Fruit fly (Drosophila melanogaster) whole organism, embryonic: Measurements from ENCODE around the gene udt.

Source experiments
- Bgb ChIP-seq: fragments of 200-800 bp; sonication (Bioruptor generic); IDR thresholded peaks from 2 replicates; pipeline ENCODE4 v1.3.6; 2022; ENCODE audit warnings: missing biosample characterization, missing genetic modification characterization; ENCODE audit not compliant: partially characterized antibody
- CG15269 ChIP-seq: fragments of 200-800 bp; sonication (Bioruptor generic); optimal IDR thresholded peaks from 2 replicates; lab custom pipeline; 2018; ENCODE audit warnings: missing biosample characterization, mild to moderate bottlenecking, missing genetic modification characterization, moderate library complexity
- CG17802 ChIP-seq: fragments of 200-800 bp; sonication (Bioruptor generic); optimal IDR thresholded peaks from 2 replicates; lab custom pipeline; 2018; ENCODE audit warnings: missing biosample characterization, mild to moderate bottlenecking, missing genetic modification characterization, moderate library complexity
- CG2889 ChIP-seq: fragments of 200-800 bp; sonication (Bioruptor generic); IDR thresholded peaks from 3 replicates; pipeline ENCODE4 v1.3.6; 2022; ENCODE audit warnings: missing biosample characterization, missing genetic modification characterization
- CG3163 ChIP-seq: fragments of 200-800 bp; sonication (Bioruptor generic); optimal IDR thresholded peaks from 3 replicates; lab custom pipeline; 2016; ENCODE audit warnings: missing biosample characterization, missing genetic modification characterization
- CG4404 ChIP-seq: fragments of 200-800 bp; sonication (Bioruptor generic); IDR thresholded peaks from 2 replicates; pipeline ENCODE4 v1.3.6; 2022; ENCODE audit warnings: missing biosample characterization, missing genetic modification characterization
- CG9797 ChIP-seq: fragments of 200-800 bp; sonication (Bioruptor generic); optimal IDR thresholded peaks from 3 replicates; lab custom pipeline; 2018; ENCODE audit warnings: missing biosample characterization, mild to moderate bottlenecking, missing genetic modification characterization
- Hr78 ChIP-seq, 2 experiments: fragments of 200-800 bp in 1 of 2; fragments of >200 bp in 1 of 2; sonication (Bioruptor generic) in 1 of 2; optimal IDR thresholded peaks; 2 replicates each; lab custom pipeline; 2017 to 2019; ENCODE audit warnings: missing biosample characterization in 2 of 2, missing genetic modification characterization in 2 of 2, mild to moderate bottlenecking in 1 of 2, moderate library complexity in 1 of 2
- Ptx1 ChIP-seq: fragments of 200-800 bp; sonication (Bioruptor generic); IDR thresholded peaks from 2 replicates; pipeline ENCODE4 v1.3.6; 2022; ENCODE audit warnings: missing biosample characterization, missing genetic modification characterization
- Trl ChIP-seq, 3 experiments: fragments of >200 bp in 2 of 3; fragments of 200-800 bp in 1 of 3; sonication (Bioruptor generic) in 1 of 3; optimal IDR thresholded peaks; 2 replicates in 1 of 3; 3 replicates in 2 of 3; lab custom pipeline; 2016 to 2017; ENCODE audit warnings: missing biosample characterization in 1 of 3, missing genetic modification characterization in 1 of 3
- da ChIP-seq: fragments of 200-800 bp; sonication (Bioruptor generic); optimal IDR thresholded peaks from 2 replicates; lab custom pipeline; 2016; ENCODE audit warnings: missing biosample characterization, missing genetic modification characterization
- exex ChIP-seq: fragments of 200-800 bp; sonication (Bioruptor generic); optimal IDR thresholded peaks from 4 replicates; lab custom pipeline; 2018; ENCODE audit warnings: missing biosample characterization, mild to moderate bottlenecking, missing genetic modification characterization, moderate library complexity

DNA sequence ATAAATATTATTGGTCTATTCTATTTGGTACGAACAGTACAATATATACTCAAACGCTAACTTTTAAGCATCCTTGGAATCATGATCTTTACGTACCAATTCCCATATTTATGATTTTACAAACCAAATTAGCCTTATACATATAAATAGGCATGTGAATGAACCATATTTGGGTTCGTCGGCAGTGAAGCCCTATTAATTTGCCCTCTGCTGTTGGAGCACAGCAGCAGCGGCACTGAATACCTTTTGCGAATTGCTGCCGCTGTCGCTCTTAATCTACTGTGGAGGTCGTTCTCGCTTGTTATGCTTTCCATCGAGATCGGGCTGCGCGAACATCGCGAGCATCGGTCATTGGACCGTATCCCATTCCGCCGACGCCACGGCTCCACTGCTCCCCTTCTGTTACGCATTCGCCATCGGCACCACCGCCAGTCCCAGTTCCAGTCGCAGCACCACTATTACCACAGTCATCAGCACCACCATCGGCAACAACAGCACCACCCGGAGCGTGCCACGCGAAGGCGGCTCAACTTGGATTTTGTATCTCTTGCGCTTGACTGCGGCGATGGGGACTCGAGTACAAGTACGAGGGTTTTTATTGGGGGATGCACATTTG, 25.5 kb upstream of the udt start:
- TF ChIP-seq Ptx1 (peak; percentile 32; the same call in 1 of the 2 replicates), da (no peak), CG3163 (GFP tag; lab: Kevin White, UChicago) (no peak), CG2889 (no peak), Hr78 (GFP tag; optimal IDR thresholded peaks at IDR 0.05; lab: Kevin White, UChicago) (no peak), CG17802 (tag; lab: Kevin White, UChicago) (no peak), exex (tag; lab: Kevin White, UChicago) (no peak), Trl (optimal IDR thresholded peaks at IDR 0.05; lab: Kevin White, UChicago) (no peak), Trl (GFP tag; optimal IDR thresholded peaks at IDR 0.05; lab: Kevin White, UChicago) (no peak), CG15269 (no peak), Bgb (GFP tag; lab: Robert Waterston, UW) (no peak), CG4404 (GFP tag; lab: Robert Waterston, UW) (no peak), CG9797 (no peak)
